Worm (Caenorhabditis elegans) whole organism, L1 larva: Measurements from ENCODE around the gene calu-1.

Experiments used
- C16A3.4 ChIP-seq: fragments of 150-350 bp; optimal IDR thresholded peaks from 2 replicates; lab custom pipeline; 2014; ENCODE audit warnings: missing biosample characterization, missing genetic modification characterization
- F16B12.6 ChIP-seq: fragments of 150-350 bp; optimal IDR thresholded peaks from 2 replicates; lab custom pipeline; 2014; ENCODE audit warnings: missing biosample characterization, missing genetic modification characterization
- aha-1 ChIP-seq: fragments of 150-350 bp; optimal IDR thresholded peaks from 2 replicates; lab custom pipeline; 2014; ENCODE audit warnings: missing biosample characterization, missing genetic modification characterization
- aly-2 ChIP-seq: fragments of 150-350 bp; optimal IDR thresholded peaks from 2 replicates; lab custom pipeline; 2014; ENCODE audit warnings: missing biosample characterization, missing genetic modification characterization
- ama-1 ChIP-seq: fragments of 150-350 bp; optimal IDR thresholded peaks from 2 replicates; lab custom pipeline; 2014
- blmp-1 ChIP-seq: fragments of 150-350 bp; optimal IDR thresholded peaks from 2 replicates; lab custom pipeline; 2014; ENCODE audit warnings: missing biosample characterization, missing genetic modification characterization
- ceh-8 ChIP-seq: fragments of 200-800 bp; sonication (Bioruptor generic); optimal IDR thresholded peaks from 2 replicates; lab custom pipeline; 2018; ENCODE audit warnings: mild to moderate bottlenecking, missing genetic modification characterization, moderate library complexity, missing compliant biosample characterization
- ces-1 ChIP-seq: fragments of 150-350 bp; optimal IDR thresholded peaks from 2 replicates; lab custom pipeline; 2014; ENCODE audit warnings: missing biosample characterization, missing genetic modification reagents, missing genetic modification characterization
- dpl-1 ChIP-seq, 3 experiments: fragments of 150-350 bp in 2 of 3; sonication (generic microtip) in 1 of 3; optimal IDR thresholded peaks; 2 replicates each; lab custom pipeline; 2014 to 2017; ENCODE audit warnings: missing biosample characterization in 3 of 3, missing genetic modification characterization in 3 of 3, missing genetic modification reagents in 3 of 3
- efl-1 ChIP-seq, 4 experiments: fragments of 150-350 bp; optimal IDR thresholded peaks in 3 of 4; peaks in 1 of 4; 1 replicate in 1 of 4; 2 replicates in 3 of 4; lab custom pipeline; 2014; ENCODE audit warnings: missing biosample characterization in 2 of 4, missing genetic modification characterization in 2 of 4, missing genetic modification reagents in 2 of 4
- elt-2 ChIP-seq: sonication (generic microtip); optimal IDR thresholded peaks from 2 replicates; lab custom pipeline; 2016; ENCODE audit warnings: missing genetic modification characterization, mild to moderate bottlenecking, inconsistent platforms, missing compliant biosample characterization, missing genetic modification reagents
- elt-3 ChIP-seq, 6 experiments: fragments of 150-350 bp in 1 of 6; sonication (generic microtip); optimal IDR thresholded peaks; 2 replicates each; lab custom pipeline; 2017 to 2018; ENCODE audit warnings: missing biosample characterization in 6 of 6, missing genetic modification characterization in 6 of 6, inconsistent platforms in 1 of 6
- fkh-10 ChIP-seq: sonication (generic microtip); optimal IDR thresholded peaks from 2 replicates; lab custom pipeline; 2017; ENCODE audit warnings: missing biosample characterization, missing genetic modification reagents, missing genetic modification characterization
- fos-1 ChIP-seq: fragments of 150-350 bp; optimal IDR thresholded peaks from 2 replicates; lab custom pipeline; 2014; ENCODE audit warnings: missing biosample characterization, missing genetic modification characterization
- grh-1 ChIP-seq: fragments of 200-800 bp; sonication (Bioruptor generic); IDR thresholded peaks from 2 replicates; pipeline ENCODE4 v1.3.6; 2022; ENCODE audit warnings: missing genetic modification reagents, missing genetic modification characterization, missing compliant biosample characterization
- hlh-17 ChIP-seq: fragments of 200-800 bp; sonication (Bioruptor generic); optimal IDR thresholded peaks from 2 replicates; lab custom pipeline; 2018; ENCODE audit warnings: missing genetic modification characterization, mild to moderate bottlenecking, missing compliant biosample characterization, moderate library complexity, borderline replicate concordance
- hlh-4 ChIP-seq: sonication (generic microtip); optimal IDR thresholded peaks from 2 replicates; lab custom pipeline; 2016; ENCODE audit warnings: mild to moderate bottlenecking, missing genetic modification characterization, missing compliant biosample characterization
- hpl-2 ChIP-seq: fragments of 150-350 bp; optimal IDR thresholded peaks from 2 replicates; lab custom pipeline; 2014; ENCODE audit warnings: missing biosample characterization, missing genetic modification reagents, missing genetic modification characterization
- isw-1 ChIP-seq: fragments of 200-800 bp; sonication (Bioruptor generic); IDR thresholded peaks from 2 replicates; pipeline ENCODE4 v1.3.6; 2022; ENCODE audit warnings: missing genetic modification characterization, missing compliant biosample characterization
- jun-1 ChIP-seq: fragments of 150-350 bp; optimal IDR thresholded peaks from 2 replicates; lab custom pipeline; 2014; ENCODE audit warnings: missing biosample characterization, missing genetic modification reagents, missing genetic modification characterization
- lin-13 ChIP-seq: fragments of 150-350 bp; optimal IDR thresholded peaks from 2 replicates; lab custom pipeline; 2014; ENCODE audit warnings: missing biosample characterization, missing genetic modification reagents, missing genetic modification characterization
- lin-14 ChIP-seq: fragments of 200-800 bp; sonication (Bioruptor generic); optimal IDR thresholded peaks from 2 replicates; lab custom pipeline; 2018; ENCODE audit warnings: mild to moderate bottlenecking, missing genetic modification characterization, moderate library complexity, missing compliant biosample characterization
- lin-15B ChIP-seq: fragments of 150-350 bp; sonication (generic microtip); optimal IDR thresholded peaks from 3 replicates; lab custom pipeline; 2014; ENCODE audit warnings: missing biosample characterization, missing genetic modification characterization
- lin-35 ChIP-seq, 2 experiments: fragments of 150-350 bp; optimal IDR thresholded peaks; 2 replicates each; lab custom pipeline; 2014; ENCODE audit warnings: missing biosample characterization in 2 of 2, missing genetic modification characterization in 2 of 2, missing genetic modification reagents in 2 of 2
- lsy-2 ChIP-seq, 2 experiments: fragments of 150-350 bp; optimal IDR thresholded peaks; 2 replicates each; lab custom pipeline; 2014; ENCODE audit warnings: missing biosample characterization in 2 of 2, missing genetic modification characterization in 2 of 2
- mep-1 ChIP-seq: fragments of 150-350 bp; optimal IDR thresholded peaks from 2 replicates; lab custom pipeline; 2014; ENCODE audit warnings: missing biosample characterization, missing genetic modification characterization
- nhr-11 ChIP-seq: fragments of 150-350 bp; optimal IDR thresholded peaks from 2 replicates; lab custom pipeline; 2014; ENCODE audit warnings: missing biosample characterization, missing genetic modification characterization
- nhr-12 ChIP-seq: sonication (generic microtip); optimal IDR thresholded peaks from 2 replicates; lab custom pipeline; 2017; ENCODE audit warnings: missing biosample characterization, missing genetic modification characterization
- nhr-20 ChIP-seq: sonication (generic microtip); optimal IDR thresholded peaks from 2 replicates; lab custom pipeline; 2016; ENCODE audit warnings: mild to moderate bottlenecking, missing genetic modification characterization, missing compliant biosample characterization
- nhr-237 ChIP-seq: fragments of 150-350 bp; optimal IDR thresholded peaks from 2 replicates; lab custom pipeline; 2014; ENCODE audit warnings: missing biosample characterization, missing genetic modification characterization
- nhr-47 ChIP-seq: sonication (generic microtip); optimal IDR thresholded peaks from 2 replicates; lab custom pipeline; 2016; ENCODE audit warnings: mild to moderate bottlenecking, missing genetic modification characterization, moderate library complexity, missing compliant biosample characterization
- nhr-71 ChIP-seq: sonication (generic microtip); optimal IDR thresholded peaks from 2 replicates; lab custom pipeline; 2016; ENCODE audit warnings: mild to moderate bottlenecking, missing genetic modification characterization, moderate library complexity, missing compliant biosample characterization
- nhr-76 ChIP-seq: sonication (generic microtip); optimal IDR thresholded peaks from 2 replicates; lab custom pipeline; 2017; ENCODE audit warnings: missing biosample characterization, missing genetic modification characterization
- nhr-84 ChIP-seq: sonication (generic microtip); optimal IDR thresholded peaks from 2 replicates; lab custom pipeline; 2017; ENCODE audit warnings: missing biosample characterization, missing genetic modification characterization
- nhr-90 ChIP-seq: sonication (generic microtip); optimal IDR thresholded peaks from 2 replicates; lab custom pipeline; 2016; ENCODE audit warnings: mild to moderate bottlenecking, missing genetic modification characterization, missing compliant biosample characterization; ENCODE audit not compliant: poor library complexity
- rnt-1 ChIP-seq: sonication (generic microtip); optimal IDR thresholded peaks from 2 replicates; lab custom pipeline; 2016; ENCODE audit warnings: mild to moderate bottlenecking, missing genetic modification characterization, moderate library complexity, missing compliant biosample characterization
- skn-1 ChIP-seq: fragments of 150-350 bp; optimal IDR thresholded peaks from 2 replicates; lab custom pipeline; 2014; ENCODE audit warnings: missing biosample characterization, missing genetic modification characterization
- snu-23 ChIP-seq: sonication (generic microtip); optimal IDR thresholded peaks from 2 replicates; lab custom pipeline; 2016; ENCODE audit warnings: missing genetic modification characterization, missing compliant biosample characterization
- sptf-1 ChIP-seq: fragments of 150-350 bp; optimal IDR thresholded peaks from 2 replicates; lab custom pipeline; 2014; ENCODE audit warnings: missing biosample characterization, missing genetic modification characterization
- sup-37 ChIP-seq: fragments of 200-800 bp; sonication (Bioruptor generic); optimal IDR thresholded peaks from 2 replicates; lab custom pipeline; 2018; ENCODE audit warnings: mild to moderate bottlenecking, missing genetic modification characterization, missing compliant biosample characterization
- swsn-7 ChIP-seq: sonication (generic microtip); optimal IDR thresholded peaks from 2 replicates; lab custom pipeline; 2016; ENCODE audit warnings: missing genetic modification characterization, missing compliant biosample characterization
- unc-130 ChIP-seq: fragments of 150-350 bp; optimal IDR thresholded peaks from 2 replicates; lab custom pipeline; 2017; ENCODE audit warnings: missing biosample characterization, missing genetic modification characterization, inconsistent platforms
- vab-15 ChIP-seq: sonication (generic microtip); optimal IDR thresholded peaks from 2 replicates; lab custom pipeline; 2017; ENCODE audit warnings: missing genotype, mild to moderate bottlenecking, missing genetic modification characterization, missing compliant biosample characterization
- xbp-1 ChIP-seq: sonication (generic microtip); optimal IDR thresholded peaks from 2 replicates; lab custom pipeline; 2016; ENCODE audit warnings: missing genetic modification characterization, missing compliant biosample characterization
- zip-4 ChIP-seq: fragments of 200-800 bp; sonication (Bioruptor generic); optimal IDR thresholded peaks from 2 replicates; lab custom pipeline; 2018; ENCODE audit warnings: mild to moderate bottlenecking, missing genetic modification characterization, moderate library complexity, missing compliant biosample characterization
- ztf-4 ChIP-seq: fragments of 150-350 bp; optimal IDR thresholded peaks from 2 replicates; lab custom pipeline; 2014; ENCODE audit warnings: missing biosample characterization, missing genetic modification characterization

The calu-1 gene

DNA sequence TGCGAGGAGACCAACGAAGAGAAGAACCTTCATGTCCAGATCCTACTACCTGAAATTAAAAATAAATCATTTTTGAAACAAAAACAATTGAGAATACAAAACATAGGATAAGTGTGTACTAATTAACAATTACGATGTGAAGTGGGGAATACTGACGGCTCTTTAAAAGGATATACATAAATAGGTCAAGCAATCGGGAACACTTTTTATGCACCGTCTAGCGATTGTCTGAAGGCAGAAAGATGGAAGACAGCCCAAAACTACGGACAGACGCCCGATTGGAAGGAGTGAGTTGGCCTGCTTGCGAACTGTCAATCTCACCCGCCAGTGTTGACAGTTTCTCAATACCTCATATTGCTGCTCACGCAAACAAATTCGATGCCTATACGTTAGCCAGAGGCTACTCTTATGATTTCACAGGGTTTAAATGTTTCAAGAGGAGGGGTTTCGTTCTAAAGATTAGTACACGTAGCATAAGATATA, at the start of gene calu-1:
calu-1 (minus strand) TSS at position 51 of the 483 bp plus-strand sequence.
- TF ChIP-seq sup-37 (no peak), aly-2 (tag; lab: Kevin White, UChicago) (no peak), lin-14 (GFP tag; lab: Kevin White, UChicago) (no peak), nhr-12 (tag; lab: Kevin White, UChicago) (no peak), nhr-47 (no peak), ceh-8 (GFP tag; lab: Kevin White, UChicago) (no peak), nhr-71 (tag; lab: Kevin White, UChicago) (no peak), grh-1 (GFP tag; lab: Robert Waterston, UW) (no peak), nhr-84 (tag; lab: Kevin White, UChicago) (no peak), rnt-1 (tag; lab: Kevin White, UChicago) (no peak), vab-15 (tag; lab: Kevin White, UChicago) (no peak), jun-1 (tag; lab: Kevin White, UChicago) (no peak), hlh-4 (tag; lab: Kevin White, UChicago) (no peak), nhr-237 (tag; lab: Kevin White, UChicago) (no peak), elt-3 (tag; optimal IDR thresholded peaks at IDR 0.05; lab: Kevin White, UChicago) (no peak), elt-2 (no peak), lin-13 (no peak), ces-1 (GFP tag; lab: Kevin White, UChicago) (no peak), lin-15B (tag; lab: Kevin White, UChicago) (no peak)

DNA sequence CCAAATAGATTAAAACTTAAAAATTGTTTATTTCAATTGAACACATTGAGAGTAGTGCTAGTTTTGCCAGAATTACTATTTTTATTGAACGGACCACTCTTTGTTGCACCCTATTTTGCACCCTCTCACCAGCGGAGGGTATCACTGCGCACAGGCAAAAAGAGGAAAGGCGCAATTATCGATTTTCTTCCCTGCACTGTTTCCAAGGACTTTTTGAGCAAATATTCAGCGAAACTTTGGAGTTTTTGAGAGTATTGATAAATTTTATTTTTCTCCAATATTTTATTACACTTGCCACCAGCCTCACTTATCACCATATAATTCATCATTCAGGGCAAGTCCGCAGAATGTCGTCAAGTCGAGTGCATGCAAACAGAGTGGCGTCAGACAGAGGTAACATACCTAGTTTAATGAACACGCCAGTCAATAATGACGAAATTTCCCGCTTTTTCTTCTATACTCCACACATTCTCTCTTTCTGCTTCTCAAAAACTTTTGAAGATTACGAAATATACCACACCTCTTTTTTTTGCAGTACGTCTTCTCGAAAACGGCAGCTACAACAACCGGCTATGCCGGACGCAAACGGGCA, 47.4 kb upstream of the calu-1 start:
- peak; percentile 46 for TF ChIP-seq skn-1 (tag; lab: Kevin White, UChicago)
- TF ChIP-seq snu-23, result peak; percentile 47
- peak; percentile 18 for TF ChIP-seq swsn-7 (tag; lab: Kevin White, UChicago)
- peak in 1 of 2 experiments; percentile 44 for TF ChIP-seq efl-1 (optimal IDR thresholded peaks at IDR 0.05; lab: Kevin White, UChicago)
- peak in 1 of 2 experiments; percentile 0 for TF ChIP-seq efl-1 (GFP tag; optimal IDR thresholded peaks at IDR 0.05 in 1 of 2; lab: Kevin White, UChicago)
- no peak for TF ChIP-seq fkh-10 (GFP tag; lab: Kevin White, UChicago)
- TF ChIP-seq unc-130 (tag; lab: Kevin White, UChicago), result peak; percentile 21
- peak; percentile 17 for TF ChIP-seq xbp-1 (tag; lab: Kevin White, UChicago)
- peak; percentile 8 for TF ChIP-seq hpl-2 (GFP tag; lab: Kevin White, UChicago)
- TF ChIP-seq F16B12.6 (tag; lab: Kevin White, UChicago), result peak; percentile 75
- TF ChIP-seq lsy-2 (tag; optimal IDR thresholded peaks at IDR 0.05; lab: Kevin White, UChicago), result peak in 1 of 2 experiments; percentile 45
- TF ChIP-seq zip-4 (GFP tag; lab: Kevin White, UChicago), result no peak
- peak; percentile 16 for TF ChIP-seq elt-2
- peak in 1 of 3 experiments; percentile 6 for TF ChIP-seq dpl-1 (GFP tag; optimal IDR thresholded peaks at IDR 0.05; lab: Kevin White, UChicago)
- peak; percentile 37 for TF ChIP-seq nhr-71 (tag; lab: Kevin White, UChicago)
- peak; percentile 50 for TF ChIP-seq mep-1 (tag; lab: Kevin White, UChicago)
- no peak for TF ChIP-seq nhr-20
- peak; percentile 30 for TF ChIP-seq blmp-1 (tag; lab: Kevin White, UChicago)
- peak; percentile 35 for TF ChIP-seq C16A3.4 (tag; lab: Kevin White, UChicago)
- no peak for TF ChIP-seq elt-3 (tag; optimal IDR thresholded peaks at IDR 0.05; lab: Kevin White, UChicago)
- no peak for TF ChIP-seq hlh-17 (GFP tag; lab: Kevin White, UChicago)
- peak in 1 of 2 experiments; percentile 49 for TF ChIP-seq lin-35 (GFP tag; optimal IDR thresholded peaks at IDR 0.05; lab: Kevin White, UChicago)
- TF ChIP-seq lin-14 (GFP tag; lab: Kevin White, UChicago), result peak; percentile 56

DNA sequence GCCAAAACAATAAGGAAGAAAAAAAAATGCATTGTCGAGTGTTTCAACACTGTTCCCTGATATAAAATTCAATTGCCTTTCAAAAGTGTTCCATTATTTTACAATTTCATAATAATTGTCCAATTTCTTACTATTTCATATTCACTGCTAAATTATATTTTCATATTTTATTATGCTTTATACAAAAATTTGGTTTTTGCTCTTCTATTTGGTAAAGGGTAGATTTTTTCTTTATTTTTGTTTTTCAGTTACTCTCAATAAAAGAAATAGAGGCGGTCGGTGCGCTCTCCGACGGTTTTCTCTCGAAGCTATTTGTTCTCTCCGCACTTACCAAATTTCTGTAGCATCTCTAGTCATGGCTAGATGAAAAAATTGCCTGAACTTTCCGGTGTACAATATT, 46.9 kb upstream of the calu-1 start, which contains the start of gene sek-3:
sek-3 (plus strand) TSS at position 301 of the 400 bp plus-strand sequence.
- TF ChIP-seq nhr-76 (no peak), ama-1 (lab: Kevin White, UChicago) (no peak), nhr-90 (tag; lab: Kevin White, UChicago) (no peak), skn-1 (tag; lab: Kevin White, UChicago) (no peak), ztf-4 (tag; lab: Kevin White, UChicago) (no peak), nhr-11 (tag; lab: Kevin White, UChicago) (no peak), lsy-2 (tag; optimal IDR thresholded peaks at IDR 0.05; lab: Kevin White, UChicago) (no peak), isw-1 (GFP tag; lab: Robert Waterston, UW) (no peak), lin-13 (no peak), swsn-7 (tag; lab: Kevin White, UChicago) (no peak), aha-1 (no peak), fos-1 (no peak), sptf-1 (no peak), blmp-1 (tag; lab: Kevin White, UChicago) (no peak), elt-2 (no peak)
- TF ChIP-seq, all 84 proteins: peak for 0
